Worm (Caenorhabditis elegans): Measurements from ENCODE around the gene Y61A9LA.1.

Gene Y61A9LA.1

DNA sequence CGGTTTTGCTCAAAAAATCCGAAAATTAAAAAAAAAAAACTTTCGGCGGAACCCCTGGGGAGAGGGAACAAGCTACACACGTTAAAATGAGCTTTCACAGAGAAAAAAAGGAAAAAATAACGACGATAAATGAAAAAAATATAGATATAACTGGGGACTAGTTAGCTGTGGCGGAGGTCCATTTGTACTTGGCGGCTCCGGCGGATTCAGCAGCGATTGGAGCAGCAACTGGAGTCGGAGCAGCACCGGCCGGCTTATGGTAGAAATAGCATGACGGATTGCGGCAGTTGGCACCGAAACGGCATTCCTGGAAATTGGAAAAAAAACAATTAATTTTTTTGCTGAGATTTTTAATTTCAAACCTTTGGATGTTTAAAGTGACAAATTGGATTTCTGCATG is 22.6 kb upstream of the Y61A9LA.1 start:
- no peak for TF ChIP-seq ets-4 (tag; optimal IDR thresholded peaks at IDR 0.05)
- no peak for TF ChIP-seq pqm-1 (tag; optimal IDR thresholded peaks at IDR 0.05)
- TF ChIP-seq unc-3 (GFP tag; conservative IDR thresholded peaks at IDR 0.05) = no peak
- no peak for TF ChIP-seq unc-3 (tag; optimal IDR thresholded peaks at IDR 0.05)
- no peak for TF ChIP-seq Y22D7AL.16 (tag; optimal IDR thresholded peaks at IDR 0.05)
- TF ChIP-seq T23F11.4 (GFP tag; optimal IDR thresholded peaks at IDR 0.05) = no peak
- TF ChIP-seq tbx-2 (tag; optimal IDR thresholded peaks at IDR 0.05) = no peak
- TF ChIP-seq sox-2 (GFP tag; IDR thresholded peaks at IDR 0.05) = no peak
- TF ChIP-seq ceh-34 (tag; optimal IDR thresholded peaks at IDR 0.05) = no peak
- TF ChIP-seq pha-2 (tag; optimal IDR thresholded peaks at IDR 0.05) = no peak
- no peak for TF ChIP-seq ahr-1 (tag; optimal IDR thresholded peaks at IDR 0.05)
- no peak for TF ChIP-seq ceh-48 (tag; optimal IDR thresholded peaks at IDR 0.05)
- no peak for TF ChIP-seq fax-1 (tag; optimal IDR thresholded peaks at IDR 0.05)
- no peak for TF ChIP-seq ceh-9 (tag; optimal IDR thresholded peaks at IDR 0.05)
- TF ChIP-seq ceh-30 (tag; optimal IDR thresholded peaks at IDR 0.05) = no peak
- no peak for TF ChIP-seq hlh-13 (GFP tag; optimal IDR thresholded peaks at IDR 0.05)
- TF ChIP-seq dve-1 (tag; optimal IDR thresholded peaks at IDR 0.05) = no peak
- no peak for TF ChIP-seq K02D7.2 (tag; optimal IDR thresholded peaks at IDR 0.05)
- no peak for TF ChIP-seq pha-4 (tag; optimal IDR thresholded peaks at IDR 0.05)

DNA sequence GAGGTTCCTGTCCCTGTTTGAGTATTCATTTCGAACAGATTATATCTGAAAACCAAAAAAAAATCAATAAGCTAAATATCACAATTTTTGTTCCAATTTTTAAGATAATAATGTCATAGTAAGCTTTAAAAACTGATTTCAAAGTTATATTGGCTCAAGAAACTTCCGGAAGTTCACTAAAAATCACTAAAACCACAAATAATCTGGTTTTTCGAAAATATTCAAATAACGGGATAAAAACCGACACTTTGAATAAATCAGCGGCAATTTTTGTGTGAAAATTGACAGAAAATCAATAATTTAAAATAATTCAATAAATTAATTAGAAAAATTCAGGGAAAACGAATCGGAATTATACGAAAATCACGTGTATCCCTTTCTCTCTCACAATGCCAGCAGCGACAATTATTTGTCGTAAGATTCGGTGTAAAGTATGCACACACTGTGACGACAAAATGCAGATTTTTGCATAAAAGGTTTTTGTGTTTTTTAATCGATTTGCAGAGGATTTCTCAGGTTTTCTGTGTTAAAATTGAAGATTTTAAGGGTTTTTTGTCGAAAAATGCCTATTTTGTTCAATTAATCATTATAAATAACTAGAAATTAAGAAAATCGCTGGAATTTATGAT is 15.0 kb upstream of the Y61A9LA.1 start, which contains the start of gene sut-2:
Gene sut-2, minus strand, starts transcription at position 51 of the 629 bp plus-strand sequence.
- TF ChIP-seq ceh-48 (tag; optimal IDR thresholded peaks at IDR 0.05) (peak; percentile 37), ceh-6 (GFP tag; optimal IDR thresholded peaks at IDR 0.05) (no peak), tbx-7 (tag; optimal IDR thresholded peaks at IDR 0.05) (no peak), unc-42 (tag; optimal IDR thresholded peaks at IDR 0.05) (peak; percentile 26), T23F11.4 (GFP tag; optimal IDR thresholded peaks at IDR 0.05) (no peak), hlh-8 (tag; optimal IDR thresholded peaks at IDR 0.05) (no peak), C38D4.7 (GFP tag; optimal IDR thresholded peaks at IDR 0.05) (no peak), unc-86 (tag; optimal IDR thresholded peaks at IDR 0.05) (no peak), nfya-1 (tag; optimal IDR thresholded peaks at IDR 0.05) (peak; percentile 21), ceh-19 (GFP tag; optimal IDR thresholded peaks at IDR 0.05) (no peak), rnt-1 (tag; optimal IDR thresholded peaks at IDR 0.05) (no peak), zip-5 (tag; optimal IDR thresholded peaks at IDR 0.05) (no peak), hlh-30 (tag; optimal IDR thresholded peaks at IDR 0.05; ENCODE audit: insufficient read depth) (peak; percentile 31), ceh-45 (GFP tag; IDR thresholded peaks at IDR 0.05) (no peak)

DNA sequence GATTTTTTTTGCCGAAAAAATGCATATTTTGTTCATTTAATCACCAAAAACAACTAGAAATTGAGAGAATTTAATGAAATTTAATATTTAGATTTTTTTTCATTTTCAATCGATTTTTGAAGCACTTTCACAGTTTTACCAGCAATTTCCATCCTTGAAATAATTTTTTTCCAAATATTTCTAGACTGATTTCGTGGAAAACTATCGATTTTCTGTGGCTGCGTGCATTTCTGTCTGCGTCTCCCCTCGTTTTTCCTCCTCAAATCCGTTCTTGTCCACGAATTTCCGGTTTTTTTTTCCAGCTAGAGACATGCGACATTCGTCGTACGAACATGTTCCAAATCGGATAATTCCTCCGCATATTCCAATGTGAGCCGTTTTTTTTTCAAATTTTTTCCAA is 14.3 kb upstream of the Y61A9LA.1 start, which contains the start of gene Y61A9LA.3:
Gene Y61A9LA.3, plus strand, starts transcription at position 301 of the 400 bp plus-strand sequence.
- TF ChIP-seq elt-4 (tag; optimal IDR thresholded peaks at IDR 0.05) = no peak
- TF ChIP-seq nfya-1 (tag; optimal IDR thresholded peaks at IDR 0.05) = no peak
- TF ChIP-seq ets-4 (tag; optimal IDR thresholded peaks at IDR 0.05) = no peak
- no peak for TF ChIP-seq ceh-22 (tag; optimal IDR thresholded peaks at IDR 0.05)
- TF ChIP-seq rnt-1 (tag; optimal IDR thresholded peaks at IDR 0.05) = no peak
- no peak for TF ChIP-seq K02D7.2 (tag; optimal IDR thresholded peaks at IDR 0.05)
- TF ChIP-seq syd-9 (tag; optimal IDR thresholded peaks at IDR 0.05) = no peak
- no peak for TF ChIP-seq mec-3 (tag; optimal IDR thresholded peaks at IDR 0.05; ENCODE audit: borderline replicate concordance)
- TF ChIP-seq tbx-7 (tag; optimal IDR thresholded peaks at IDR 0.05) = no peak
- TF ChIP-seq dmd-4 (tag; optimal IDR thresholded peaks at IDR 0.05; ENCODE audit: borderline replicate concordance) = no peak
- TF ChIP-seq unc-42 (tag; optimal IDR thresholded peaks at IDR 0.05) = no peak
- TF ChIP-seq pqm-1 (tag; optimal IDR thresholded peaks at IDR 0.05) = no peak
- TF ChIP-seq pax-1 (tag; optimal IDR thresholded peaks at IDR 0.05) = no peak
- TF ChIP-seq lim-6 (tag; optimal IDR thresholded peaks at IDR 0.05) = no peak
- TF ChIP-seq dve-1 (tag; optimal IDR thresholded peaks at IDR 0.05) = no peak
- TF ChIP-seq Y22D7AL.16 (tag; optimal IDR thresholded peaks at IDR 0.05) = no peak
- TF ChIP-seq hlh-6 (tag; optimal IDR thresholded peaks at IDR 0.05) = no peak
- TF ChIP-seq ttx-3 (tag; optimal IDR thresholded peaks at IDR 0.05) = no peak
- no peak for TF ChIP-seq npax-4 (tag; optimal IDR thresholded peaks at IDR 0.05)
- TF ChIP-seq ceh-45 (GFP tag; IDR thresholded peaks at IDR 0.05) = no peak
